Worm (Caenorhabditis elegans): ENCODE measurements around the gene F09F9.3.

The F09F9.3 gene

ce11 chrX:4137452-4138164 lies 16.8 kb upstream of the F09F9.3 start:
- no peak for TF ChIP-seq nhr-77 (tag; optimal IDR thresholded peaks at IDR 0.05)
- TF ChIP-seq ama-1 (optimal IDR thresholded peaks at IDR 0.05), result no peak
- TF ChIP-seq nhr-12 (tag; optimal IDR thresholded peaks at IDR 0.05), result no peak
- no peak for TF ChIP-seq nhr-10 (tag; optimal IDR thresholded peaks at IDR 0.05)
- TF ChIP-seq lin-13 (GFP tag; optimal IDR thresholded peaks at IDR 0.05), result no peak
- no peak for TF ChIP-seq elt-3 (tag; optimal IDR thresholded peaks at IDR 0.05)
- TF ChIP-seq skn-1 (tag; optimal IDR thresholded peaks at IDR 0.05), result no peak
- TF ChIP-seq zag-1 (tag; optimal IDR thresholded peaks at IDR 0.05), result no peak
- TF ChIP-seq elt-1 (tag; optimal IDR thresholded peaks at IDR 0.05), result no peak
- no peak for TF ChIP-seq sma-3 (GFP tag; optimal IDR thresholded peaks at IDR 0.05)
- no peak for TF ChIP-seq nhr-21 (tag; optimal IDR thresholded peaks at IDR 0.05)
- peak; percentile 3 for TF ChIP-seq Y55F3AM.14 (GFP tag; optimal IDR thresholded peaks at IDR 0.05)
- peak; percentile 47 for TF ChIP-seq egl-27 (tag; optimal IDR thresholded peaks at IDR 0.05)
- TF ChIP-seq ztf-4 (tag; optimal IDR thresholded peaks at IDR 0.05), result peak; percentile 40
- TF ChIP-seq C34F6.9 (tag; optimal IDR thresholded peaks at IDR 0.05), result peak; percentile 34
- TF ChIP-seq nhr-23 (tag; optimal IDR thresholded peaks at IDR 0.05), result no peak
- TF ChIP-seq sma-9 (GFP tag; optimal IDR thresholded peaks at IDR 0.05), result peak; percentile 77
- TF ChIP-seq sma-9 (tag; optimal IDR thresholded peaks at IDR 0.05), result peak; percentile 22
- no peak for TF ChIP-seq ztf-1 (GFP tag; conservative IDR thresholded peaks at IDR 0.05)
- no peak for TF ChIP-seq ceh-82 (tag; optimal IDR thresholded peaks at IDR 0.05)
- TF ChIP-seq R02D3.7 (tag; optimal IDR thresholded peaks at IDR 0.05), result no peak
- TF ChIP-seq ZK546.5 (tag; optimal IDR thresholded peaks at IDR 0.05), result no peak
- peak in 1 of 2 experiments; percentile 26 for TF ChIP-seq mdl-1 (tag; optimal IDR thresholded peaks at IDR 0.05)
- no peak for TF ChIP-seq unc-39 (tag; optimal IDR thresholded peaks at IDR 0.05)
- no peak for TF ChIP-seq dmd-4 (tag; optimal IDR thresholded peaks at IDR 0.05)
- no peak for TF ChIP-seq mbf-1 (tag; optimal IDR thresholded peaks at IDR 0.05)
- TF ChIP-seq nhr-6 (tag; optimal IDR thresholded peaks at IDR 0.05), result no peak
- no peak for TF ChIP-seq alr-1 (tag; optimal IDR thresholded peaks at IDR 0.05)
- TF ChIP-seq nhr-129 (tag; optimal IDR thresholded peaks at IDR 0.05), result peak; percentile 62
- TF ChIP-seq nhr-237 (tag; optimal IDR thresholded peaks at IDR 0.05), result peak; percentile 24
- TF ChIP-seq ceh-16 (tag; optimal IDR thresholded peaks at IDR 0.05), result no peak
- TF ChIP-seq sem-4 (tag; optimal IDR thresholded peaks at IDR 0.05), result peak; percentile 72
- peak in 1 of 2 experiments; percentile 42 for TF ChIP-seq lsy-2 (tag; optimal IDR thresholded peaks at IDR 0.05)
- no peak for TF ChIP-seq aly-2 (tag; optimal IDR thresholded peaks at IDR 0.05)
- peak; percentile 34 for TF ChIP-seq F13H6.1 (tag; optimal IDR thresholded peaks at IDR 0.05)
- TF ChIP-seq ztf-11 (tag; optimal IDR thresholded peaks at IDR 0.05), result no peak
- TF ChIP-seq nhr-25 (tag; optimal IDR thresholded peaks at IDR 0.05), result peak; percentile 47
- TF ChIP-seq snpc-4 (tag; optimal IDR thresholded peaks at IDR 0.05), result no peak
- peak; percentile 28 for TF ChIP-seq fos-1 (tag; optimal IDR thresholded peaks at IDR 0.05)
- TF ChIP-seq unc-62 (GFP tag; optimal IDR thresholded peaks at IDR 0.05), result no peak
- TF ChIP-seq blmp-1 (tag; optimal IDR thresholded peaks at IDR 0.05; ENCODE audit: insufficient read depth), result no peak
- no peak for TF ChIP-seq lin-39 (tag; optimal IDR thresholded peaks at IDR 0.05)
- TF ChIP-seq unc-55 (GFP tag; optimal IDR thresholded peaks at IDR 0.05), result no peak
- TF ChIP-seq peb-1 (tag; optimal IDR thresholded peaks at IDR 0.05), result no peak
- TF ChIP-seq mab-5 (tag; optimal IDR thresholded peaks at IDR 0.05), result peak; percentile 24
- peak; percentile 12 for TF ChIP-seq lin-11 (tag; optimal IDR thresholded peaks at IDR 0.05)
- peak; percentile 12 for TF ChIP-seq gmeb-1 (tag; optimal IDR thresholded peaks at IDR 0.05)
- no peak for TF ChIP-seq nhr-11 (tag; optimal IDR thresholded peaks at IDR 0.05)
- no peak for TF ChIP-seq crh-2 (tag; optimal IDR thresholded peaks at IDR 0.05)
